Worm (Caenorhabditis elegans): ENCODE measurements around the gene gbf-1.

DNA sequence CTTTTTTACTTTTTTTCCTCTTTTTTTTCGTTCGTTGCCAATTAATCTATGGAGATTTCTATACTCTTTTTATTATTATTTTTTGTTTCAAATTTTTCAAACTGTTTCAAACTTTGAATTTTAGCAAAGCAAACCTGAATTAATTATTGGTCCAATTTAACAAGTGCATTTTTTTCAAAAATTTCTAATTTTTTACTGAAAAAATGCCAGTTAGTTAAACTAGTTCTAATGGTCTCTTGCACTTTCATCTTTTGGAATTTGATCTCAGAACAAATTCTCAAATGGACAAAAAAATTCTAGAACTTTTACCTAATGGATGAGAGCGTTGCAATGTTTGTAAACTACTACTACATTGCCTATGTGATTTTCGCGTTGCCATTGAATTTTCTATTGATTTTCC, 8.3 kb upstream of the gbf-1 start, which contains the start of gene srd-74:
- no peak for TF ChIP-seq skn-1 (tag; optimal IDR thresholded peaks at IDR 0.05)
- TF ChIP-seq mdl-1 (tag; optimal IDR thresholded peaks at IDR 0.05) = no peak
- TF ChIP-seq fos-1 (tag; optimal IDR thresholded peaks at IDR 0.05) = no peak
- TF ChIP-seq ztf-11 (tag; optimal IDR thresholded peaks at IDR 0.05) = no peak
- no peak for TF ChIP-seq ztf-4 (tag; optimal IDR thresholded peaks at IDR 0.05)
- TF ChIP-seq peb-1 (tag; optimal IDR thresholded peaks at IDR 0.05) = no peak
- no peak for TF ChIP-seq lsy-2 (tag; optimal IDR thresholded peaks at IDR 0.05)
- TF ChIP-seq mab-5 (tag; optimal IDR thresholded peaks at IDR 0.05) = no peak
- TF ChIP-seq ceh-82 (tag; optimal IDR thresholded peaks at IDR 0.05) = no peak
- TF ChIP-seq unc-55 (GFP tag; optimal IDR thresholded peaks at IDR 0.05) = no peak
- TF ChIP-seq lin-39 (tag; optimal IDR thresholded peaks at IDR 0.05) = no peak
- no peak for TF ChIP-seq blmp-1 (tag; optimal IDR thresholded peaks at IDR 0.05; ENCODE audit: insufficient read depth)
